Worm (Caenorhabditis elegans) whole organism, early embryonic: Measurements from ENCODE around the gene isp-1.

Experiments used
- B0310.2 ChIP-seq: sonication (generic microtip); optimal IDR thresholded peaks from 2 replicates; lab custom pipeline; 2016; ENCODE audit warnings: mild to moderate bottlenecking, missing genetic modification characterization, missing compliant biosample characterization
- F13C5.2 ChIP-seq: sonication (generic microtip); optimal IDR thresholded peaks from 2 replicates; lab custom pipeline; 2017; ENCODE audit warnings: mild to moderate bottlenecking, missing genetic modification characterization, inconsistent platforms, missing compliant biosample characterization
- aly-1 ChIP-seq: sonication (generic microtip); optimal IDR thresholded peaks from 2 replicates; lab custom pipeline; 2016; ENCODE audit warnings: missing genetic modification characterization, missing compliant biosample characterization
- ama-1 ChIP-seq: fragments of 150-350 bp; optimal IDR thresholded peaks from 2 replicates; lab custom pipeline; 2014
- ceh-13 ChIP-seq: fragments of 200-800 bp; sonication (Bioruptor generic); optimal IDR thresholded peaks from 2 replicates; lab custom pipeline; 2018; ENCODE audit warnings: mild to moderate bottlenecking, missing genetic modification characterization, missing compliant biosample characterization
- ceh-36 ChIP-seq: sonication (generic microtip); optimal IDR thresholded peaks from 2 replicates; lab custom pipeline; 2016; ENCODE audit warnings: missing genetic modification characterization, inconsistent platforms, missing compliant biosample characterization
- ets-7 ChIP-seq: sonication (generic microtip); optimal IDR thresholded peaks from 2 replicates; lab custom pipeline; 2016; ENCODE audit warnings: missing genotype, missing genetic modification characterization, missing compliant biosample characterization
- flt-1 ChIP-seq: fragments of 200-800 bp; sonication (Bioruptor generic); IDR thresholded peaks from 2 replicates; pipeline ENCODE4 v1.3.6; 2022; ENCODE audit warnings: missing genetic modification characterization, missing compliant biosample characterization
- hmbx-1 ChIP-seq: sonication (generic microtip); optimal IDR thresholded peaks from 2 replicates; lab custom pipeline; 2016; ENCODE audit warnings: mild to moderate bottlenecking, missing genetic modification characterization, missing compliant biosample characterization
- hmg-4 ChIP-seq: fragments of 200-800 bp; sonication (Bioruptor generic); optimal IDR thresholded peaks from 2 replicates; lab custom pipeline; 2018; ENCODE audit warnings: mild to moderate bottlenecking, missing genetic modification characterization, missing compliant biosample characterization
- hnd-1 ChIP-seq: sonication (generic microtip); optimal IDR thresholded peaks from 2 replicates; lab custom pipeline; 2016; ENCODE audit warnings: missing genetic modification characterization, missing compliant biosample characterization
- pes-1 ChIP-seq: fragments of 200-800 bp; sonication (Bioruptor generic); IDR thresholded peaks from 2 replicates; pipeline ENCODE4 v1.3.6; 2022; ENCODE audit warnings: missing genetic modification reagents, missing genetic modification characterization, missing compliant biosample characterization
- tbx-37 ChIP-seq: fragments of 200-800 bp; sonication (Bioruptor generic); conservative IDR thresholded peaks from 2 replicates; pipeline ENCODE4 v1.3.6; 2022; ENCODE audit warnings: missing genetic modification reagents, missing genetic modification characterization, missing compliant biosample characterization

DNA sequence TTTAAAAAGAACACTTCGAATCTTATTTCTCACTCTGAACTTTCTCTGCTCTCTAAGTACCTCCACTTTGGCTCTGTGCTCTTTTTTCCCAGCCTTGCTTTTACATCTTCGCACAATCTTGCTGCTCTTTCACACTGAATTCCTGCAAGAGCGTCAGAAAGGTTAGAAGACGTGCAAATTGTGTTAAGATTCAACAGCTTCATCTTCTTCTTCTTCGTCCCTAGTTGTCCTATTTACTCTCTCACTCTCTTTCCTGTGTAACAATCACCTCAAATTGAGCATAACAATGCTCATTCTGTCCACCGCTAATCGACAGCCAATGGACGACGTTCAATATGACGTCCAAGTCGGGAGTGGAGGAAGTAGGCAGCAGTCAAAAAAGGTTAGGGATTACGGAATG is 45.5 kb upstream of the isp-1 start:
- TF ChIP-seq ets-7 (tag; lab: Kevin White, UChicago) (no peak), hmg-4 (GFP tag; lab: Kevin White, UChicago) (no peak), ama-1 (lab: Kevin White, UChicago) (no peak), ceh-36 (tag; lab: Kevin White, UChicago) (no peak), B0310.2 (no peak), F13C5.2 (no peak), flt-1 (GFP tag; lab: Robert Waterston, UW) (no peak), hmbx-1 (tag; lab: Kevin White, UChicago) (no peak), aly-1 (tag; lab: Kevin White, UChicago) (no peak), hnd-1 (no peak), tbx-37 (GFP tag; lab: Robert Waterston, UW) (no peak), ceh-13 (GFP tag; lab: Kevin White, UChicago) (no peak), pes-1 (GFP tag; lab: Robert Waterston, UW) (no peak)
